Worm (Caenorhabditis elegans) whole organism, L4/young adult: Measurements from ENCODE around the gene pyt-1.

ENCODE experiments used
- dao-5 ChIP-seq: sonication (generic microtip); optimal IDR thresholded peaks from 2 replicates; lab custom pipeline; 2016; ENCODE audit warnings: missing genotype, missing genetic modification characterization, moderate library complexity, missing compliant biosample characterization
- him-1 ChIP-seq: sonication (generic microtip); optimal IDR thresholded peaks from 2 replicates; lab custom pipeline; 2016; ENCODE audit warnings: missing genotype, missing genetic modification reagents, missing genetic modification characterization, missing compliant biosample characterization

DNA sequence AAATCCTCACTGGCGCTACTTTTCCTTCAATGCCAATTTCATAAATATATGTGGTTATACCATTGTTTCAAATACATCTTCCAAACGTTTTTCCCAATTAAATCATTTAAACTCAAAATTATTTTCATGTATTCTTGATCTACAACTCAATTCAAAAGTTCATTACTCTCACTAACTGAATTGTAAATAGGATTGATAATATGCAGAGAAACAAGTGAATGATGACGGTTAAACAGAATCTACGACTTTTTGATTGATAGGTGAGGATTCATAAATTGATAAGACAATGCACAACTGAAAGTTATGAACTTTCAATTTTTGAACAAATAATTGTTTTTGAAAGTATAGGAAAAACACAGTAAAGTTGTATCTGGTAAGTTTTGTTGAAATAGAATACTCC is 37.9 kb downstream of the pyt-1 start:
- no peak for TF ChIP-seq him-1 (tag; lab: Kevin White, UChicago)
- TF ChIP-seq dao-5 = no peak
